Worm (Caenorhabditis elegans) whole organism, L1 larva: Measurements from ENCODE around the gene F55A11.6.
A peak's percentile ranks its signal among the peaks of the same experiment; 100 is the strongest.

Source experiments
- C04F5.9 ChIP-seq: sonication (generic microtip); optimal IDR thresholded peaks from 2 replicates; lab custom pipeline; 2016; ENCODE audit warnings: missing genetic modification characterization, missing compliant biosample characterization
- C16A3.4 ChIP-seq: fragments of 150-350 bp; optimal IDR thresholded peaks from 2 replicates; lab custom pipeline; 2014; ENCODE audit warnings: missing biosample characterization, missing genetic modification characterization
- F16B12.6 ChIP-seq: fragments of 150-350 bp; optimal IDR thresholded peaks from 2 replicates; lab custom pipeline; 2014; ENCODE audit warnings: missing biosample characterization, missing genetic modification characterization
- Y116A8C.19 ChIP-seq: sonication (generic microtip); optimal IDR thresholded peaks from 2 replicates; lab custom pipeline; 2016; ENCODE audit warnings: missing compliant biosample characterization, missing genetic modification characterization, borderline replicate concordance
- alr-1 ChIP-seq: fragments of 200-800 bp; sonication (Bioruptor generic); optimal IDR thresholded peaks from 2 replicates; lab custom pipeline; 2018; ENCODE audit warnings: borderline replicate concordance, mild to moderate bottlenecking, missing genetic modification characterization, missing compliant biosample characterization
- aly-2 ChIP-seq: fragments of 150-350 bp; optimal IDR thresholded peaks from 2 replicates; lab custom pipeline; 2014; ENCODE audit warnings: missing biosample characterization, missing genetic modification characterization
- ceh-63 ChIP-seq: fragments of 200-800 bp; sonication (Bioruptor generic); optimal IDR thresholded peaks from 2 replicates; lab custom pipeline; 2018; ENCODE audit warnings: mild to moderate bottlenecking, missing genetic modification characterization, missing compliant biosample characterization
- dsc-1 ChIP-seq: sonication (generic microtip); optimal IDR thresholded peaks from 2 replicates; lab custom pipeline; 2016; ENCODE audit warnings: mild to moderate bottlenecking, missing genetic modification characterization, missing compliant biosample characterization
- efl-3 ChIP-seq: fragments of 200-800 bp; sonication (Bioruptor generic); optimal IDR thresholded peaks from 2 replicates; lab custom pipeline; 2018; ENCODE audit warnings: mild to moderate bottlenecking, missing genetic modification characterization, missing compliant biosample characterization
- egl-13 ChIP-seq: sonication (generic microtip); optimal IDR thresholded peaks from 2 replicates; lab custom pipeline; 2016; ENCODE audit warnings: missing genotype, missing genetic modification reagents, missing genetic modification characterization, missing compliant biosample characterization
- egl-27 ChIP-seq, 2 experiments: fragments of 150-350 bp in 1 of 2; sonication (generic microtip); optimal IDR thresholded peaks; 3 replicates each; lab custom pipeline; 2017 to 2018; ENCODE audit warnings: missing biosample characterization in 2 of 2, missing genetic modification characterization in 2 of 2, missing genetic modification reagents in 2 of 2
- elt-3 ChIP-seq, 6 experiments: fragments of 150-350 bp in 1 of 6; sonication (generic microtip); optimal IDR thresholded peaks; 2 replicates each; lab custom pipeline; 2017 to 2018; ENCODE audit warnings: missing biosample characterization in 6 of 6, missing genetic modification characterization in 6 of 6, inconsistent platforms in 1 of 6
- ets-5 ChIP-seq: fragments of 200-800 bp; sonication (Bioruptor generic); IDR thresholded peaks from 2 replicates; pipeline ENCODE4 v1.3.6; 2022; ENCODE audit warnings: missing genetic modification characterization, missing compliant biosample characterization
- fkh-10 ChIP-seq: sonication (generic microtip); optimal IDR thresholded peaks from 2 replicates; lab custom pipeline; 2017; ENCODE audit warnings: missing biosample characterization, missing genetic modification reagents, missing genetic modification characterization
- fkh-4 ChIP-seq: sonication (generic microtip); optimal IDR thresholded peaks from 2 replicates; lab custom pipeline; 2016; ENCODE audit warnings: missing compliant biosample characterization, missing genetic modification characterization, borderline replicate concordance
- grh-1 ChIP-seq: fragments of 200-800 bp; sonication (Bioruptor generic); IDR thresholded peaks from 2 replicates; pipeline ENCODE4 v1.3.6; 2022; ENCODE audit warnings: missing genetic modification reagents, missing genetic modification characterization, missing compliant biosample characterization
- irx-1 ChIP-seq: sonication (generic microtip); optimal IDR thresholded peaks from 2 replicates; lab custom pipeline; 2016; ENCODE audit warnings: missing genetic modification characterization, missing compliant biosample characterization
- lin-35 ChIP-seq, 2 experiments: fragments of 150-350 bp; optimal IDR thresholded peaks; 2 replicates each; lab custom pipeline; 2014; ENCODE audit warnings: missing biosample characterization in 2 of 2, missing genetic modification characterization in 2 of 2, missing genetic modification reagents in 2 of 2
- lin-39 ChIP-seq: fragments of 150-350 bp; optimal IDR thresholded peaks from 2 replicates; lab custom pipeline; 2014; ENCODE audit warnings: missing biosample characterization, missing genetic modification reagents, missing genetic modification characterization
- lir-3 ChIP-seq: sonication (generic microtip); optimal IDR thresholded peaks from 2 replicates; lab custom pipeline; 2016; ENCODE audit warnings: mild to moderate bottlenecking, missing genetic modification characterization, moderate library complexity, missing compliant biosample characterization; ENCODE audit not compliant: poor library complexity
- lsy-2 ChIP-seq, 2 experiments: fragments of 150-350 bp; optimal IDR thresholded peaks; 2 replicates each; lab custom pipeline; 2014; ENCODE audit warnings: missing biosample characterization in 2 of 2, missing genetic modification characterization in 2 of 2
- nhr-11 ChIP-seq: fragments of 150-350 bp; optimal IDR thresholded peaks from 2 replicates; lab custom pipeline; 2014; ENCODE audit warnings: missing biosample characterization, missing genetic modification characterization
- nhr-12 ChIP-seq: sonication (generic microtip); optimal IDR thresholded peaks from 2 replicates; lab custom pipeline; 2017; ENCODE audit warnings: missing biosample characterization, missing genetic modification characterization
- nhr-19 ChIP-seq: fragments of 200-800 bp; sonication (Bioruptor generic); conservative IDR thresholded peaks from 2 replicates; pipeline ENCODE4 v1.3.6; 2022; ENCODE audit warnings: missing genetic modification characterization, missing compliant biosample characterization
- nhr-20 ChIP-seq: sonication (generic microtip); optimal IDR thresholded peaks from 2 replicates; lab custom pipeline; 2016; ENCODE audit warnings: mild to moderate bottlenecking, missing genetic modification characterization, missing compliant biosample characterization
- nhr-237 ChIP-seq: fragments of 150-350 bp; optimal IDR thresholded peaks from 2 replicates; lab custom pipeline; 2014; ENCODE audit warnings: missing biosample characterization, missing genetic modification characterization
- nhr-28 ChIP-seq: fragments of 150-350 bp; optimal IDR thresholded peaks from 2 replicates; lab custom pipeline; 2014; ENCODE audit warnings: missing biosample characterization, missing genetic modification characterization
- nhr-47 ChIP-seq: sonication (generic microtip); optimal IDR thresholded peaks from 2 replicates; lab custom pipeline; 2016; ENCODE audit warnings: mild to moderate bottlenecking, missing genetic modification characterization, moderate library complexity, missing compliant biosample characterization
- nhr-71 ChIP-seq: sonication (generic microtip); optimal IDR thresholded peaks from 2 replicates; lab custom pipeline; 2016; ENCODE audit warnings: mild to moderate bottlenecking, missing genetic modification characterization, moderate library complexity, missing compliant biosample characterization
- nhr-85 ChIP-seq: sonication (generic microtip); peaks from one replicate; lab custom pipeline; 2016; ENCODE audit warnings: missing genetic modification characterization, inconsistent platforms, missing compliant biosample characterization
- nhr-90 ChIP-seq: sonication (generic microtip); optimal IDR thresholded peaks from 2 replicates; lab custom pipeline; 2016; ENCODE audit warnings: mild to moderate bottlenecking, missing genetic modification characterization, missing compliant biosample characterization; ENCODE audit not compliant: poor library complexity
- pqm-1 ChIP-seq: sonication (generic microtip); optimal IDR thresholded peaks from 3 replicates; lab custom pipeline; 2017; ENCODE audit warnings: missing biosample characterization, missing genetic modification characterization
- skn-1 ChIP-seq: fragments of 150-350 bp; optimal IDR thresholded peaks from 2 replicates; lab custom pipeline; 2014; ENCODE audit warnings: missing biosample characterization, missing genetic modification characterization
- sox-4 ChIP-seq: sonication (generic microtip); optimal IDR thresholded peaks from 2 replicates; lab custom pipeline; 2016; ENCODE audit warnings: missing genetic modification characterization, missing compliant biosample characterization
- sup-37 ChIP-seq: fragments of 200-800 bp; sonication (Bioruptor generic); optimal IDR thresholded peaks from 2 replicates; lab custom pipeline; 2018; ENCODE audit warnings: mild to moderate bottlenecking, missing genetic modification characterization, missing compliant biosample characterization
- swsn-7 ChIP-seq: sonication (generic microtip); optimal IDR thresholded peaks from 2 replicates; lab custom pipeline; 2016; ENCODE audit warnings: missing genetic modification characterization, missing compliant biosample characterization
- tbx-2 ChIP-seq: sonication (generic microtip); optimal IDR thresholded peaks from 2 replicates; lab custom pipeline; 2016; ENCODE audit warnings: missing genetic modification characterization, missing compliant biosample characterization
- unc-130 ChIP-seq: fragments of 150-350 bp; optimal IDR thresholded peaks from 2 replicates; lab custom pipeline; 2017; ENCODE audit warnings: missing biosample characterization, missing genetic modification characterization, inconsistent platforms
- unc-62 ChIP-seq: fragments of 150-350 bp; optimal IDR thresholded peaks from 2 replicates; lab custom pipeline; 2014; ENCODE audit warnings: missing biosample characterization, missing genetic modification reagents, missing genetic modification characterization
- unc-98 ChIP-seq: fragments of 200-800 bp; sonication (Bioruptor generic); IDR thresholded peaks from 2 replicates; pipeline ENCODE4 v1.3.6; 2022; ENCODE audit warnings: missing genetic modification characterization, missing compliant biosample characterization
- vab-15 ChIP-seq: sonication (generic microtip); optimal IDR thresholded peaks from 2 replicates; lab custom pipeline; 2017; ENCODE audit warnings: missing genotype, mild to moderate bottlenecking, missing genetic modification characterization, missing compliant biosample characterization
- xbp-1 ChIP-seq: sonication (generic microtip); optimal IDR thresholded peaks from 2 replicates; lab custom pipeline; 2016; ENCODE audit warnings: missing genetic modification characterization, missing compliant biosample characterization
- zag-1 ChIP-seq: fragments of 150-350 bp; optimal IDR thresholded peaks from 2 replicates; lab custom pipeline; 2014; ENCODE audit warnings: missing biosample characterization, missing genetic modification characterization
- zip-4 ChIP-seq: fragments of 200-800 bp; sonication (Bioruptor generic); optimal IDR thresholded peaks from 2 replicates; lab custom pipeline; 2018; ENCODE audit warnings: mild to moderate bottlenecking, missing genetic modification characterization, moderate library complexity, missing compliant biosample characterization
- ztf-4 ChIP-seq: fragments of 150-350 bp; optimal IDR thresholded peaks from 2 replicates; lab custom pipeline; 2014; ENCODE audit warnings: missing biosample characterization, missing genetic modification characterization

Gene F55A11.6

ce11 chrV:11799252-11799822, 22.7 kb downstream of the F55A11.6 start (continued):
- no peak for TF ChIP-seq ztf-4 (tag; lab: Kevin White, UChicago)
- TF ChIP-seq unc-130 = peak; percentile 49
- peak; percentile 78 for TF ChIP-seq tbx-2 (tag; lab: Kevin White, UChicago)
- peak; percentile 88 for TF ChIP-seq nhr-90 (tag; lab: Kevin White, UChicago)
- TF ChIP-seq grh-1 = peak; percentile 76
- TF ChIP-seq xbp-1 (tag; lab: Kevin White, UChicago) = peak; percentile 32
- TF ChIP-seq lin-35 (GFP tag; optimal IDR thresholded peaks at IDR 0.05; lab: Kevin White, UChicago) = peak in 1 of 2 experiments; percentile 71
- TF ChIP-seq elt-3 (tag; optimal IDR thresholded peaks at IDR 0.05; lab: Kevin White, UChicago) = peak in 5 of 6 experiments; percentile 21 to 91 (median 48)
- TF ChIP-seq skn-1 (tag; lab: Kevin White, UChicago) = no peak
- peak; percentile 46 for TF ChIP-seq C16A3.4 (tag; lab: Kevin White, UChicago)
- peak in 1 of 2 experiments; percentile 36 for TF ChIP-seq egl-27 (tag; optimal IDR thresholded peaks at IDR 0.05; lab: Kevin White, UChicago)
- peak; percentile 94 for TF ChIP-seq nhr-20

DNA sequence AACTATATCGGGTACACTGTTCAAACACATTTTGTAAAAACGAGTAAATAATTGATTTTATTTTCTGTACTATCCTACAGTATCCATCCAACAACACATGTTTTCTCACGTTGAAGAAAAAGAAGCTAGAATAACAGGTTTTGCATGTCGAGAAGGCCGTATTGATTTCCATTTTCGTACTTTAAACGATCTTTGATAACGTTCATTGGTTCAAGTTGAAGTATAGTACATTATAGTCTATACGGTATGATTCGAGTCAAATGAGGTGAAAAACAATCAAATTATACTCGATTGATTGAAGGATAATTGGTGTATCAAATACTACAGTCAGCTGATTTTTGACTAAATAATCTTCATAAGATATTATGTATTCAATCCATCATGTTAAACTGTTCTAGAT, 23.8 kb downstream of the F55A11.6 start:
- TF ChIP-seq lsy-2 (tag; optimal IDR thresholded peaks at IDR 0.05; lab: Kevin White, UChicago) = peak in 1 of 2 experiments; percentile 11
- TF ChIP-seq alr-1 (tag; lab: Kevin White, UChicago) = no peak
- peak; percentile 76 for TF ChIP-seq nhr-85 (tag; lab: Kevin White, UChicago)
- TF ChIP-seq lin-39 (tag; lab: Kevin White, UChicago) = no peak
- TF ChIP-seq nhr-20 = peak; percentile 78
- TF ChIP-seq grh-1 = peak; percentile 24; the same call in 1 of the 2 replicates
- TF ChIP-seq elt-3 (tag; optimal IDR thresholded peaks at IDR 0.05; lab: Kevin White, UChicago) = peak in 2 of 6 experiments; percentile 9 to 36
- TF ChIP-seq xbp-1 (tag; lab: Kevin White, UChicago) = no peak
- TF ChIP-seq ets-5 (GFP tag; lab: Robert Waterston, UW) = no peak
- TF ChIP-seq nhr-19 (GFP tag; lab: Robert Waterston, UW) = peak; percentile 26
- peak; percentile 21 for TF ChIP-seq tbx-2 (tag; lab: Kevin White, UChicago)
- TF ChIP-seq nhr-71 (tag; lab: Kevin White, UChicago) = peak; percentile 34
- TF ChIP-seq nhr-237 = no peak
- no peak for TF ChIP-seq fkh-4 (tag; lab: Kevin White, UChicago)

ce11 chrV:11801076-11801849, 24.6 kb downstream of the F55A11.6 start:
- TF ChIP-seq swsn-7 (no peak), nhr-90 (tag; lab: Kevin White, UChicago) (peak; percentile 55), nhr-19 (GFP tag; lab: Robert Waterston, UW) (peak; percentile 66), ztf-4 (tag; lab: Kevin White, UChicago) (no peak), zip-4 (no peak), unc-98 (no peak), nhr-28 (no peak), irx-1 (tag; lab: Kevin White, UChicago) (no peak), efl-3 (GFP tag; lab: Kevin White, UChicago) (no peak), egl-13 (no peak), dsc-1 (tag; lab: Kevin White, UChicago) (no peak), fkh-10 (no peak), egl-27 (tag; optimal IDR thresholded peaks at IDR 0.05; lab: Kevin White, UChicago) (no peak), nhr-47 (peak; percentile 28), zag-1 (tag; lab: Kevin White, UChicago) (no peak), sup-37 (GFP tag; lab: Kevin White, UChicago) (no peak), aly-2 (tag; lab: Kevin White, UChicago) (no peak), ceh-63 (GFP tag; lab: Kevin White, UChicago) (no peak), vab-15 (tag; lab: Kevin White, UChicago) (no peak), Y116A8C.19 (no peak), pqm-1 (tag; lab: Kevin White, UChicago) (no peak), nhr-11 (tag; lab: Kevin White, UChicago) (no peak), unc-130 (peak; percentile 8), ets-5 (GFP tag; lab: Robert Waterston, UW) (no peak), unc-62 (GFP tag; lab: Kevin White, UChicago) (no peak), alr-1 (tag; lab: Kevin White, UChicago) (no peak), nhr-12 (tag; lab: Kevin White, UChicago) (no peak), sox-4 (no peak), lir-3 (tag; lab: Kevin White, UChicago) (no peak), F16B12.6 (tag; lab: Kevin White, UChicago) (no peak), C04F5.9 (tag; lab: Kevin White, UChicago) (no peak), nhr-85 (tag; lab: Kevin White, UChicago) (peak; percentile 92)
